Fruit fly (Drosophila melanogaster): ENCODE results near the gene TotC.

The TotC gene

dm6 chr3R:20876680-20877079, 3.9 kb downstream of the TotC start:
- TF ChIP-seq CG13894 (tag; optimal IDR thresholded peaks at IDR 0.05) = peak; percentile 53
- peak; percentile 52 for TF ChIP-seq abd-A (tag; optimal IDR thresholded peaks at IDR 0.05)
- no peak for TF ChIP-seq maf-S (GFP tag; optimal IDR thresholded peaks at IDR 0.05)

- TF ChIP-seq Awh (GFP tag; IDR thresholded peaks at IDR 0.05) (no peak), Opbp (GFP tag; IDR thresholded peaks at IDR 0.05; ENCODE audit: partially characterized antibody) (no peak), oc (tag; optimal IDR thresholded peaks at IDR 0.05) (no peak)
Measured at dm6 chr3R:20877436-20877835, 4.6 kb downstream of the TotC start, which contains the start of gene TotZ. Gene TotZ, plus strand, starts transcription at chr3R:20877736.

- TF ChIP-seq CG13424 (tag; optimal IDR thresholded peaks at IDR 0.05) (no peak), Dek (tag; optimal IDR thresholded peaks at IDR 0.05) (no peak), CG6791 (GFP tag; IDR thresholded peaks at IDR 0.05; ENCODE audit: partially characterized antibody) (peak; percentile 75; the same call in 2 of the 3 replicates), CG8924 (tag; optimal IDR thresholded peaks at IDR 0.05) (no peak), CG6683 (GFP tag; optimal IDR thresholded peaks at IDR 0.05) (no peak), Ptx1 (GFP tag; IDR thresholded peaks at IDR 0.05) (no peak), Myb (GFP tag; optimal IDR thresholded peaks at IDR 0.05) (no peak), tin (GFP tag; optimal IDR thresholded peaks at IDR 0.05) (no peak), CG3407 (GFP tag; optimal IDR thresholded peaks at IDR 0.05) (no peak), CG18619 (GFP tag; optimal IDR thresholded peaks at IDR 0.05) (no peak), Trl (optimal IDR thresholded peaks at IDR 0.05) (peak in 1 of 2 experiments; percentile 15), Trl (GFP tag; optimal IDR thresholded peaks at IDR 0.05) (no peak), CG15514 (GFP tag; optimal IDR thresholded peaks at IDR 0.05) (no peak), CG13894 (tag; optimal IDR thresholded peaks at IDR 0.05) (no peak), CG32532 (GFP tag; IDR thresholded peaks at IDR 0.05) (no peak), amos (GFP tag; IDR thresholded peaks at IDR 0.05; ENCODE audit: partially characterized antibody) (peak; percentile 60; the same call in 1 of the 2 replicates), CG2678 (tag; optimal IDR thresholded peaks at IDR 0.05) (no peak), ewg (GFP tag; optimal IDR thresholded peaks at IDR 0.05) (peak; percentile 67), Scr (GFP tag; IDR thresholded peaks at IDR 0.05; ENCODE audit: partially characterized antibody) (0 out of 2 replicates have a peak, but pooled peaks have one; percentile 53), bbx (GFP tag; IDR thresholded peaks at IDR 0.05; ENCODE audit: partially characterized antibody) (peak; percentile 66), CHES-1-like (GFP tag; optimal IDR thresholded peaks at IDR 0.05) (no peak), Opbp (GFP tag; IDR thresholded peaks at IDR 0.05; ENCODE audit: partially characterized antibody) (peak; percentile 47; the same call in 1 of the 3 replicates), pzg (GFP tag; optimal IDR thresholded peaks at IDR 0.05) (no peak), CG7963 (GFP tag; IDR thresholded peaks at IDR 0.05; ENCODE audit: partially characterized antibody) (0 out of 3 replicates have a peak, but pooled peaks have one; percentile 7), CG42726 (GFP tag; IDR thresholded peaks at IDR 0.05; ENCODE audit: partially characterized antibody) (peak; percentile 21; the same call in 1 of the 2 replicates), gem (tag; optimal IDR thresholded peaks at IDR 0.05) (no peak), Asciz (GFP tag; optimal IDR thresholded peaks at IDR 0.05) (no peak), CG10979 (tag; optimal IDR thresholded peaks at IDR 0.05) (no peak), Aef1 (GFP tag; IDR thresholded peaks at IDR 0.05) (no peak), Nf-YB (GFP tag; optimal IDR thresholded peaks at IDR 0.05) (no peak), Bdp1 (GFP tag; optimal IDR thresholded peaks at IDR 0.05) (peak; percentile 97)
Measured at dm6 chr3R:20890505-20890904, 17.7 kb downstream of the TotC start.

- TF ChIP-seq bbx (GFP tag; IDR thresholded peaks at IDR 0.05; ENCODE audit: partially characterized antibody) = peak; percentile 67; the same call in 1 of the 2 replicates
- peak; percentile 31; the same call in 2 of the 3 replicates for TF ChIP-seq knrl (GFP tag; IDR thresholded peaks at IDR 0.05; ENCODE audit: partially characterized antibody)
- TF ChIP-seq CG14860 (GFP tag; IDR thresholded peaks at IDR 0.05; ENCODE audit: partially characterized antibody) = peak; percentile 31; the same call in 1 of the 3 replicates
- peak; percentile 61 for TF ChIP-seq CG16813 (GFP tag; IDR thresholded peaks at IDR 0.05; ENCODE audit: partially characterized antibody)
- peak; percentile 58 for TF ChIP-seq HLH4C (GFP tag; IDR thresholded peaks at IDR 0.05; ENCODE audit: partially characterized antibody)
- TF ChIP-seq mld (GFP tag; IDR thresholded peaks at IDR 0.05; ENCODE audit: partially characterized antibody) = peak; percentile 81
- peak; percentile 88 for TF ChIP-seq CG6791 (GFP tag; IDR thresholded peaks at IDR 0.05; ENCODE audit: partially characterized antibody)
- TF ChIP-seq Rfx (GFP tag; IDR thresholded peaks at IDR 0.05) = no peak
- TF ChIP-seq Bgb (GFP tag; IDR thresholded peaks at IDR 0.05; ENCODE audit: partially characterized antibody) = peak; percentile 62
- TF ChIP-seq vnd (GFP tag; IDR thresholded peaks at IDR 0.05; ENCODE audit: partially characterized antibody) = peak; percentile 47; the same call in 2 of the 3 replicates
- peak; percentile 82; the same call in 2 of the 3 replicates for TF ChIP-seq Opbp (GFP tag; IDR thresholded peaks at IDR 0.05; ENCODE audit: partially characterized antibody)
- TF ChIP-seq CG2199 (GFP tag; IDR thresholded peaks at IDR 0.05) = peak; percentile 65; the same call in 2 of the 3 replicates
Measured at dm6 chr3R:20890920-20891319, 18.1 kb downstream of the TotC start.

Data from whole organism, embryonic.